Fruit fly (Drosophila melanogaster) whole organism, embryonic: ENCODE measurements around the gene cana.

Experiments
- Antp ChIP-seq: fragments of 200-800 bp; sonication (Bioruptor generic); optimal IDR thresholded peaks from 3 replicates; lab custom pipeline; 2016; ENCODE audit warnings: missing biosample characterization, missing genetic modification characterization
- CG11085 ChIP-seq: fragments of 200-800 bp; sonication (Bioruptor generic); IDR thresholded peaks from 2 replicates; pipeline ENCODE4 v1.3.6; 2022; ENCODE audit warnings: missing biosample characterization, missing genetic modification characterization
- CG12155 ChIP-seq: fragments of 200-800 bp; sonication (Bioruptor generic); optimal IDR thresholded peaks from 3 replicates; lab custom pipeline; 2016; ENCODE audit warnings: missing biosample characterization, missing genetic modification characterization
- CG14050 ChIP-seq: fragments of 200-800 bp; sonication (Bioruptor generic); IDR thresholded peaks from 3 replicates; pipeline ENCODE4 v1.3.6; 2022; ENCODE audit warnings: missing biosample characterization, missing genetic modification characterization
- CG15479 ChIP-seq: fragments of 200-800 bp; sonication (Bioruptor generic); optimal IDR thresholded peaks from 3 replicates; lab custom pipeline; 2019; ENCODE audit warnings: missing biosample characterization, mild to moderate bottlenecking, missing genetic modification characterization, moderate library complexity
- CG15514 ChIP-seq: fragments of 200-800 bp; sonication (Bioruptor generic); optimal IDR thresholded peaks from 3 replicates; lab custom pipeline; 2017; ENCODE audit warnings: missing biosample characterization, missing genetic modification characterization, mild to moderate bottlenecking, moderate library complexity, missing genetic modification reagents
- CG1647 ChIP-seq: fragments of 200-800 bp; sonication (Bioruptor generic); optimal IDR thresholded peaks from 3 replicates; lab custom pipeline; 2016; ENCODE audit warnings: missing biosample characterization, missing genetic modification characterization
- CG16813 ChIP-seq: fragments of 200-800 bp; sonication (Bioruptor generic); IDR thresholded peaks from 3 replicates; pipeline ENCODE4 v1.3.6; 2022; ENCODE audit warnings: missing biosample characterization, missing genetic modification characterization; ENCODE audit not compliant: partially characterized antibody
- CG17385 ChIP-seq: fragments of 200-800 bp; sonication (Bioruptor generic); optimal IDR thresholded peaks from 3 replicates; lab custom pipeline; 2018; ENCODE audit warnings: missing biosample characterization, mild to moderate bottlenecking, missing genetic modification characterization
- CG17568 ChIP-seq: fragments of 200-800 bp; sonication (Bioruptor generic); optimal IDR thresholded peaks from 2 replicates; lab custom pipeline; 2018; ENCODE audit warnings: missing biosample characterization, mild to moderate bottlenecking, missing genetic modification characterization, moderate library complexity
- CG1832 ChIP-seq: fragments of 200-800 bp; sonication (Bioruptor generic); optimal IDR thresholded peaks from 2 replicates; lab custom pipeline; 2017; ENCODE audit warnings: missing biosample characterization, mild to moderate bottlenecking, missing genetic modification characterization, inconsistent platforms
- CG2889 ChIP-seq: fragments of 200-800 bp; sonication (Bioruptor generic); IDR thresholded peaks from 3 replicates; pipeline ENCODE4 v1.3.6; 2022; ENCODE audit warnings: missing biosample characterization, missing genetic modification characterization
- CG4404 ChIP-seq: fragments of 200-800 bp; sonication (Bioruptor generic); IDR thresholded peaks from 2 replicates; pipeline ENCODE4 v1.3.6; 2022; ENCODE audit warnings: missing biosample characterization, missing genetic modification characterization
- CG8290 ChIP-seq, 3 experiments: fragments of 200-800 bp; sonication (Bioruptor generic); optimal IDR thresholded peaks; 2 replicates each; lab custom pipeline; 2016 to 2019; ENCODE audit warnings: missing biosample characterization in 3 of 3, missing genetic modification characterization in 3 of 3, mild to moderate bottlenecking in 2 of 3, moderate library complexity in 1 of 3
- CG8359 ChIP-seq: fragments of 200-800 bp; sonication (Bioruptor generic); optimal IDR thresholded peaks from 2 replicates; lab custom pipeline; 2017; ENCODE audit warnings: missing biosample characterization, mild to moderate bottlenecking, missing genetic modification characterization, borderline replicate concordance
- CG8765 ChIP-seq: fragments of 200-800 bp; sonication (Bioruptor generic); IDR thresholded peaks from 2 replicates; pipeline ENCODE4 v1.3.6; 2022; ENCODE audit warnings: missing biosample characterization, missing genetic modification characterization
- CG9215 ChIP-seq: fragments of 200-800 bp; sonication (Bioruptor generic); IDR thresholded peaks from 2 replicates; pipeline ENCODE4 v1.3.6; 2022; ENCODE audit warnings: missing biosample characterization, missing genetic modification characterization
- CG9797 ChIP-seq: fragments of 200-800 bp; sonication (Bioruptor generic); optimal IDR thresholded peaks from 3 replicates; lab custom pipeline; 2018; ENCODE audit warnings: missing biosample characterization, mild to moderate bottlenecking, missing genetic modification characterization
- Camta ChIP-seq: fragments of 200-800 bp; sonication (Bioruptor generic); optimal IDR thresholded peaks from 2 replicates; lab custom pipeline; 2016; ENCODE audit warnings: missing biosample characterization, missing genetic modification characterization
- Dll ChIP-seq: fragments of 200-800 bp; sonication (Bioruptor generic); IDR thresholded peaks from 4 replicates; pipeline ENCODE4 v1.3.6; 2022; ENCODE audit warnings: missing biosample characterization, missing genetic modification characterization; ENCODE audit not compliant: partially characterized antibody
- E2f2 ChIP-seq: fragments of 200-800 bp; sonication (Bioruptor generic); IDR thresholded peaks from 2 replicates; pipeline ENCODE4 v1.3.6; 2022; ENCODE audit warnings: missing biosample characterization, missing genetic modification characterization
- Fer1 ChIP-seq: fragments of 200-800 bp; sonication (Bioruptor generic); optimal IDR thresholded peaks from 2 replicates; lab custom pipeline; 2017; ENCODE audit warnings: missing biosample characterization, mild to moderate bottlenecking, missing genetic modification characterization
- GATAe ChIP-seq: fragments of 200-800 bp; sonication (Bioruptor generic); conservative IDR thresholded peaks from 2 replicates; pipeline ENCODE4 v1.3.6; 2022; ENCODE audit warnings: missing biosample characterization, missing genetic modification characterization
- Gug ChIP-seq: fragments of 200-800 bp; sonication (Bioruptor generic); IDR thresholded peaks from 4 replicates; pipeline ENCODE4 v1.3.6; 2022; ENCODE audit warnings: missing biosample characterization, missing genetic modification characterization
- Kr ChIP-seq: fragments of 200-800 bp; sonication (Bioruptor generic); optimal IDR thresholded peaks from 2 replicates; lab custom pipeline; 2017; ENCODE audit warnings: missing biosample characterization, mild to moderate bottlenecking, missing genetic modification characterization
- Lim3 ChIP-seq: fragments of 200-800 bp; sonication (Bioruptor generic); IDR thresholded peaks from 2 replicates; pipeline ENCODE4 v1.3.6; 2022; ENCODE audit warnings: missing biosample characterization, missing genetic modification characterization
- Side ChIP-seq: fragments of 200-800 bp; sonication (Bioruptor generic); optimal IDR thresholded peaks from 2 replicates; lab custom pipeline; 2016; ENCODE audit warnings: missing biosample characterization, missing genetic modification characterization
- Sry-β ChIP-seq: fragments of 200-800 bp; sonication (Bioruptor generic); optimal IDR thresholded peaks from 2 replicates; lab custom pipeline; 2018; ENCODE audit warnings: missing biosample characterization, mild to moderate bottlenecking, missing genetic modification characterization, moderate library complexity
- bbx ChIP-seq: fragments of 200-800 bp; sonication (Bioruptor generic); IDR thresholded peaks from 2 replicates; pipeline ENCODE4 v1.3.6; 2022; ENCODE audit warnings: missing biosample characterization, missing genetic modification characterization; ENCODE audit not compliant: partially characterized antibody
- chn ChIP-seq: fragments of 200-800 bp; sonication (Bioruptor generic); optimal IDR thresholded peaks from 2 replicates; lab custom pipeline; 2016; ENCODE audit warnings: missing biosample characterization, missing genetic modification characterization
- dimm ChIP-seq: fragments of 200-800 bp; sonication (Bioruptor generic); IDR thresholded peaks from 2 replicates; pipeline ENCODE4 v1.3.6; 2022; ENCODE audit warnings: missing biosample characterization, missing genetic modification characterization
- disco-r ChIP-seq: fragments of 200-800 bp; sonication (Bioruptor generic); optimal IDR thresholded peaks from 2 replicates; lab custom pipeline; 2016; ENCODE audit warnings: missing biosample characterization, missing genetic modification characterization
- dmrt99B ChIP-seq: fragments of 200-800 bp; sonication (Bioruptor generic); optimal IDR thresholded peaks from 2 replicates; lab custom pipeline; 2018; ENCODE audit warnings: missing biosample characterization, mild to moderate bottlenecking, missing genetic modification characterization, moderate library complexity
- emc ChIP-seq: fragments of 200-800 bp; sonication (Bioruptor generic); optimal IDR thresholded peaks from 2 replicates; lab custom pipeline; 2016; ENCODE audit warnings: missing biosample characterization, missing genetic modification characterization
- gem ChIP-seq: fragments of 200-800 bp; sonication (Bioruptor generic); optimal IDR thresholded peaks from 2 replicates; lab custom pipeline; 2019; ENCODE audit warnings: missing biosample characterization, mild to moderate bottlenecking, missing genetic modification characterization, moderate library complexity
- gsb-n ChIP-seq: fragments of 200-800 bp; sonication (Bioruptor generic); optimal IDR thresholded peaks from 3 replicates; lab custom pipeline; 2018; ENCODE audit warnings: missing biosample characterization, mild to moderate bottlenecking, missing genetic modification characterization
- hbn ChIP-seq: fragments of 200-800 bp; sonication (Bioruptor generic); IDR thresholded peaks from 2 replicates; pipeline ENCODE4 v1.3.6; 2022; ENCODE audit warnings: missing biosample characterization, missing genetic modification characterization; ENCODE audit not compliant: partially characterized antibody
- insv ChIP-seq, 2 experiments: fragments of 200-800 bp; sonication (Bioruptor generic); optimal IDR thresholded peaks; 3 replicates each; lab custom pipeline; 2016 to 2018; ENCODE audit warnings: missing biosample characterization in 2 of 2, missing genetic modification characterization in 2 of 2
- nerfin-1 ChIP-seq: fragments of 200-800 bp; sonication (Bioruptor generic); optimal IDR thresholded peaks from 3 replicates; lab custom pipeline; 2019; ENCODE audit warnings: missing biosample characterization, mild to moderate bottlenecking, missing genetic modification characterization, moderate library complexity
- nerfin-2 ChIP-seq: fragments of 200-800 bp; sonication (Bioruptor generic); IDR thresholded peaks from 2 replicates; pipeline ENCODE4 v1.3.6; 2022; ENCODE audit warnings: missing biosample characterization, missing genetic modification characterization; ENCODE audit not compliant: partially characterized antibody
- odd ChIP-seq: fragments of 200-800 bp; sonication (Bioruptor generic); optimal IDR thresholded peaks from 2 replicates; lab custom pipeline; 2017; ENCODE audit warnings: missing biosample characterization, mild to moderate bottlenecking, missing genetic modification characterization
- sc ChIP-seq, 3 experiments: fragments of >200 bp in 2 of 3; fragments of 200-800 bp in 1 of 3; sonication (Bioruptor generic) in 1 of 3; optimal IDR thresholded peaks; 2 replicates in 2 of 3; 3 replicates in 1 of 3; lab custom pipeline; 2017; ENCODE audit warnings: mild to moderate bottlenecking in 1 of 3, missing biosample characterization in 1 of 3, missing genetic modification characterization in 1 of 3, missing genetic modification reagents in 1 of 3
- sisA ChIP-seq: fragments of 200-800 bp; sonication (Bioruptor generic); IDR thresholded peaks from 2 replicates; pipeline ENCODE4 v1.3.6; 2022; ENCODE audit warnings: missing biosample characterization, missing genetic modification characterization
- tap ChIP-seq: fragments of 200-800 bp; optimal IDR thresholded peaks from 3 replicates; lab custom pipeline; 2019; ENCODE audit warnings: missing biosample characterization, mild to moderate bottlenecking, missing genetic modification characterization, moderate library complexity
- tio ChIP-seq: fragments of 200-800 bp; sonication (Bioruptor generic); optimal IDR thresholded peaks from 2 replicates; lab custom pipeline; 2017; ENCODE audit warnings: missing biosample characterization, missing genetic modification characterization, inconsistent platforms
- twi ChIP-seq: fragments of 200-800 bp; optimal IDR thresholded peaks from 2 replicates; lab custom pipeline; 2019; ENCODE audit warnings: missing biosample characterization, mild to moderate bottlenecking, missing genetic modification characterization, moderate library complexity
- wdn ChIP-seq: fragments of 200-800 bp; sonication (Bioruptor generic); IDR thresholded peaks from 2 replicates; pipeline ENCODE4 v1.3.6; 2022; ENCODE audit warnings: missing biosample characterization, missing genetic modification characterization
- zfh2 ChIP-seq: fragments of 200-800 bp; sonication (Bioruptor generic); optimal IDR thresholded peaks from 2 replicates; lab custom pipeline; 2016; ENCODE audit warnings: missing biosample characterization, missing genetic modification characterization

Gene cana

DNA sequence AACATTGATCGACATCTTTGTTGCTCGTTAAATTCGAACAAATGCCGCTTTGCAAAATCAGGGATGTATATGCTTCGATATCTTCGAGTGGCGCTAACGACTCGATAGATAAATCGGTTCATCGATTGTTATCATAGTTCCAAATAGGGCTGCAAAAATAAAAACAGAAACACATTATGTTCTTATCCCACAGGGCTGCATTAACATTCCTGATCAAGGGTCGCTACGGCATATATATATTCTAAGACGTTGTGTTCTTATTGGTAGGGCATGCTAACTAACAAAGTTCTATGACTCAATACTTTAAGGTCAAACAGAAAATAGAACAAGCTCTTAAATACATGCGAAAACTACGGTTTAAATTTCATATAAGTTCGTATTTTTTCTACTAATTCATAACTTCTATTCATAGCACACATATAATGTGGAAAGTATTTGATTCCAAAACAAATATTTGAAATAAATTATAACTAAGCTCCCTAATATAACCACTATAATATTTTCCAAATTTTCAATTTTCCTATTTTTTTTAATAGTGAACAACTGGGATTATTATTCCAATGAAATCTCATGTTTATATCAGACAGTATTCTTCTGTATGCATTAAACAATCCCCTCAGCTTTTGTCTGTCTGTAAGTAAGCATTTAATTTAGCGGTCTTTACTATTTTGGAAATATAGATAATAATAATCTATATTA is 498 bp upstream of the cana start, which contains the start of gene cmet (continued):
- peak; percentile 55 for TF ChIP-seq wdn (GFP tag; lab: Robert Waterston, UW)
- TF ChIP-seq CG17568 (GFP tag; lab: Kevin White, UChicago): no peak
- peak; percentile 28 for TF ChIP-seq CG12155 (GFP tag; lab: Kevin White, UChicago)
- TF ChIP-seq hbn: peak; percentile 78
- TF ChIP-seq Sry-β (GFP tag; lab: Kevin White, UChicago): no peak
- TF ChIP-seq CG8765: no peak
- TF ChIP-seq bbx: peak; percentile 98
- peak; percentile 18 for TF ChIP-seq disco-r (GFP tag; lab: Kevin White, UChicago)
- TF ChIP-seq CG17385 (GFP tag; lab: Kevin White, UChicago): peak; percentile 1
- peak; percentile 16 for TF ChIP-seq CG8290 (GFP tag; optimal IDR thresholded peaks at IDR 0.05; lab: Kevin White, UChicago)
- TF ChIP-seq CG8290 (tag; optimal IDR thresholded peaks at IDR 0.05; lab: Kevin White, UChicago): no peak
- TF ChIP-seq Fer1: no peak
- TF ChIP-seq CG16813 (GFP tag; lab: Robert Waterston, UW): peak; percentile 92
- peak; percentile 96 for TF ChIP-seq nerfin-2 (GFP tag; lab: Robert Waterston, UW)
- no peak for TF ChIP-seq CG15479 (GFP tag; lab: Kevin White, UChicago)
- TF ChIP-seq Lim3 (GFP tag; lab: Robert Waterston, UW): no peak
- TF ChIP-seq CG1647: peak; percentile 50
- TF ChIP-seq Side (GFP tag; lab: Kevin White, UChicago): peak; percentile 42
- TF ChIP-seq Gug: peak; percentile 47; the same call in 2 of the 4 replicates
- TF ChIP-seq Antp: peak; percentile 63
- no peak for TF ChIP-seq odd
- no peak for TF ChIP-seq Kr (GFP tag; lab: Kevin White, UChicago)
- TF ChIP-seq E2f2 (GFP tag; lab: Robert Waterston, UW): peak; percentile 91
- peak in 1 of 2 experiments; percentile 41 for TF ChIP-seq insv (GFP tag; optimal IDR thresholded peaks at IDR 0.05; lab: Kevin White, UChicago)
- TF ChIP-seq twi: no peak
- TF ChIP-seq Dll (GFP tag; lab: Robert Waterston, UW): peak; percentile 82
- no peak for TF ChIP-seq sc (optimal IDR thresholded peaks at IDR 0.05; lab: Kevin White, UChicago)
- TF ChIP-seq sc (GFP tag; optimal IDR thresholded peaks at IDR 0.05; lab: Kevin White, UChicago): no peak
- no peak for TF ChIP-seq CG1832
- TF ChIP-seq Camta (GFP tag; lab: Kevin White, UChicago): peak; percentile 64
- TF ChIP-seq CG11085 (GFP tag; lab: Robert Waterston, UW): peak; percentile 58; the same call in 1 of the 2 replicates
- TF ChIP-seq gsb-n (tag; lab: Kevin White, UChicago): peak; percentile 20
- TF ChIP-seq chn (GFP tag; lab: Kevin White, UChicago): peak; percentile 55
- TF ChIP-seq zfh2 (GFP tag; lab: Kevin White, UChicago): peak; percentile 74
- no peak for TF ChIP-seq CG8359 (GFP tag; lab: Kevin White, UChicago)
- TF ChIP-seq gem (tag; lab: Kevin White, UChicago): peak; percentile 66
- peak; percentile 48 for TF ChIP-seq CG9215 (GFP tag; lab: Robert Waterston, UW)
- TF ChIP-seq GATAe (GFP tag; lab: Robert Waterston, UW): no peak
- TF ChIP-seq emc (GFP tag; lab: Kevin White, UChicago): peak; percentile 18
- TF ChIP-seq CG9797 (GFP tag; lab: Kevin White, UChicago): peak; percentile 29
- TF ChIP-seq nerfin-1 (tag; lab: Kevin White, UChicago): no peak
- no peak for TF ChIP-seq dimm (GFP tag; lab: Robert Waterston, UW)
- no peak for TF ChIP-seq CG2889 (GFP tag; lab: Robert Waterston, UW)
- no peak for TF ChIP-seq CG14050 (GFP tag; lab: Robert Waterston, UW)
- TF ChIP-seq dmrt99B: no peak
- TF ChIP-seq sisA (GFP tag; lab: Robert Waterston, UW): peak; percentile 31
- peak; percentile 50 for TF ChIP-seq tio
- peak; percentile 97 for TF ChIP-seq CG15514 (GFP tag; lab: Kevin White, UChicago)
- no peak for TF ChIP-seq tap (tag; lab: Kevin White, UChicago)
- TF ChIP-seq CG4404 (GFP tag; lab: Robert Waterston, UW): no peak
